Fruit fly (Drosophila melanogaster) whole organism, embryonic: ENCODE data around the gene neur.

Experiments used
- B-H2 ChIP-seq: fragments of 200-800 bp; sonication (Bioruptor generic); optimal IDR thresholded peaks from 2 replicates; lab custom pipeline; 2018; ENCODE audit warnings: missing biosample characterization, mild to moderate bottlenecking, missing genetic modification characterization
- Bgb ChIP-seq: fragments of 200-800 bp; sonication (Bioruptor generic); IDR thresholded peaks from 2 replicates; pipeline ENCODE4 v1.3.6; 2022; ENCODE audit warnings: missing biosample characterization, missing genetic modification characterization; ENCODE audit not compliant: partially characterized antibody
- CG10565 ChIP-seq: fragments of 200-800 bp; sonication (Bioruptor generic); optimal IDR thresholded peaks from 3 replicates; lab custom pipeline; 2016; ENCODE audit warnings: missing biosample characterization, mild to moderate bottlenecking, missing genetic modification characterization
- CG10979 ChIP-seq: fragments of 200-800 bp; sonication (Bioruptor generic); optimal IDR thresholded peaks from 2 replicates; lab custom pipeline; 2018; ENCODE audit warnings: missing biosample characterization, mild to moderate bottlenecking, missing genetic modification characterization, moderate library complexity
- CG11723 ChIP-seq: fragments of 200-800 bp; sonication (Bioruptor generic); optimal IDR thresholded peaks from 2 replicates; lab custom pipeline; 2017; ENCODE audit warnings: missing biosample characterization, mild to moderate bottlenecking, missing genetic modification characterization
- CG12299 ChIP-seq: fragments of 200-800 bp; sonication (Bioruptor generic); optimal IDR thresholded peaks from 2 replicates; lab custom pipeline; 2018; ENCODE audit warnings: missing biosample characterization, mild to moderate bottlenecking, missing genetic modification characterization
- CG13123 ChIP-seq: fragments of 200-800 bp; sonication (Bioruptor generic); optimal IDR thresholded peaks from 2 replicates; lab custom pipeline; 2016; ENCODE audit warnings: missing biosample characterization, missing genetic modification characterization
- CG15514 ChIP-seq: fragments of 200-800 bp; sonication (Bioruptor generic); optimal IDR thresholded peaks from 3 replicates; lab custom pipeline; 2017; ENCODE audit warnings: missing biosample characterization, missing genetic modification characterization, mild to moderate bottlenecking, moderate library complexity, missing genetic modification reagents
- CG1602 ChIP-seq: fragments of 200-800 bp; sonication (Bioruptor generic); optimal IDR thresholded peaks from 3 replicates; lab custom pipeline; 2016; ENCODE audit warnings: missing biosample characterization, missing genetic modification characterization
- CG17359 ChIP-seq: fragments of 200-800 bp; sonication (Bioruptor generic); optimal IDR thresholded peaks from 3 replicates; lab custom pipeline; 2018; ENCODE audit warnings: missing biosample characterization, mild to moderate bottlenecking, missing genetic modification characterization, moderate library complexity
- CG18476 ChIP-seq: fragments of 200-800 bp; sonication (Bioruptor generic); optimal IDR thresholded peaks from 2 replicates; lab custom pipeline; 2016; ENCODE audit warnings: missing biosample characterization, mild to moderate bottlenecking, missing genetic modification characterization
- CG18619 ChIP-seq: fragments of 200-800 bp; sonication (Bioruptor generic); optimal IDR thresholded peaks from 3 replicates; lab custom pipeline; 2017; ENCODE audit warnings: missing biosample characterization, mild to moderate bottlenecking, missing genetic modification characterization
- CG2712 ChIP-seq: fragments of 200-800 bp; optimal IDR thresholded peaks from 3 replicates; lab custom pipeline; 2019; ENCODE audit warnings: missing biosample characterization, mild to moderate bottlenecking, missing genetic modification characterization, moderate library complexity
- CG31441 ChIP-seq: fragments of 200-800 bp; sonication (Bioruptor generic); IDR thresholded peaks from 2 replicates; pipeline ENCODE4 v1.3.6; 2022; ENCODE audit warnings: missing biosample characterization, missing genetic modification characterization
- CG33213 ChIP-seq: fragments of 200-800 bp; sonication (Bioruptor generic); optimal IDR thresholded peaks from 3 replicates; lab custom pipeline; 2016; ENCODE audit warnings: missing biosample characterization, missing genetic modification characterization
- CG3995 ChIP-seq: fragments of 200-800 bp; sonication (Bioruptor generic); optimal IDR thresholded peaks from 3 replicates; lab custom pipeline; 2016; ENCODE audit warnings: missing biosample characterization, missing genetic modification characterization
- CG4820 ChIP-seq: fragments of 200-800 bp; sonication (Bioruptor generic); optimal IDR thresholded peaks from 3 replicates; lab custom pipeline; 2016; ENCODE audit warnings: missing biosample characterization, missing genetic modification characterization
- CG6683 ChIP-seq: fragments of 200-800 bp; sonication (Bioruptor generic); optimal IDR thresholded peaks from 2 replicates; lab custom pipeline; 2017; ENCODE audit warnings: missing biosample characterization, mild to moderate bottlenecking, missing genetic modification characterization, missing genetic modification reagents
- CG7372 ChIP-seq: fragments of 200-800 bp; sonication (Bioruptor generic); IDR thresholded peaks from 2 replicates; pipeline ENCODE4 v1.3.6; 2022; ENCODE audit warnings: missing biosample characterization, missing genetic modification characterization
- CG9437 ChIP-seq: fragments of 200-800 bp; sonication (Bioruptor generic); optimal IDR thresholded peaks from 2 replicates; lab custom pipeline; 2018; ENCODE audit warnings: missing biosample characterization, mild to moderate bottlenecking, missing genetic modification characterization
- CG9817 ChIP-seq: fragments of 200-800 bp; sonication (Bioruptor generic); optimal IDR thresholded peaks from 2 replicates; lab custom pipeline; 2018; ENCODE audit warnings: missing biosample characterization, mild to moderate bottlenecking, missing genetic modification characterization, moderate library complexity
- CoRest ChIP-seq: fragments of 200-800 bp; sonication (Bioruptor generic); optimal IDR thresholded peaks from 3 replicates; lab custom pipeline; 2018; ENCODE audit warnings: missing biosample characterization, mild to moderate bottlenecking, missing genetic modification characterization, moderate library complexity
- Dbx ChIP-seq: fragments of 200-800 bp; sonication (Bioruptor generic); IDR thresholded peaks from 3 replicates; pipeline ENCODE4 v1.3.6; 2022; ENCODE audit warnings: missing biosample characterization, missing genetic modification characterization
- Dfd ChIP-seq, 2 experiments: fragments of >200 bp; optimal IDR thresholded peaks; 2 replicates each; lab custom pipeline; 2017; ENCODE audit warnings: missing biosample characterization in 2 of 2, missing genetic modification characterization in 2 of 2
- Fer1 ChIP-seq: fragments of 200-800 bp; sonication (Bioruptor generic); optimal IDR thresholded peaks from 2 replicates; lab custom pipeline; 2017; ENCODE audit warnings: missing biosample characterization, mild to moderate bottlenecking, missing genetic modification characterization
- Hr39 ChIP-seq: fragments of >200 bp; optimal IDR thresholded peaks from 2 replicates; lab custom pipeline; 2017
- Oaz ChIP-seq: fragments of 200-800 bp; sonication (Bioruptor generic); IDR thresholded peaks from 2 replicates; pipeline ENCODE4 v1.3.6; 2022; ENCODE audit warnings: missing biosample characterization, missing genetic modification characterization
- Opbp ChIP-seq: fragments of 200-800 bp; sonication (Bioruptor generic); IDR thresholded peaks from 3 replicates; pipeline ENCODE4 v1.3.6; 2022; ENCODE audit warnings: missing biosample characterization, missing genetic modification characterization; ENCODE audit not compliant: partially characterized antibody
- Scr ChIP-seq: fragments of 200-800 bp; sonication (Bioruptor generic); IDR thresholded peaks from 2 replicates; pipeline ENCODE4 v1.3.6; 2022; ENCODE audit warnings: missing biosample characterization, missing genetic modification characterization; ENCODE audit not compliant: partially characterized antibody
- Spps ChIP-seq: fragments of 200-800 bp; sonication (Bioruptor generic); optimal IDR thresholded peaks from 2 replicates; lab custom pipeline; 2018; ENCODE audit warnings: missing biosample characterization, mild to moderate bottlenecking, missing genetic modification characterization
- Tbp ChIP-seq: fragments of >200 bp; optimal IDR thresholded peaks from 2 replicates; lab custom pipeline; 2018; ENCODE audit warnings: missing biosample characterization, missing genetic modification characterization
- Usf ChIP-seq: fragments of 200-800 bp; sonication (Bioruptor generic); optimal IDR thresholded peaks from 2 replicates; lab custom pipeline; 2017; ENCODE audit warnings: missing genotype, missing biosample characterization, missing genetic modification characterization
- abd-A ChIP-seq: fragments of 200-800 bp; sonication (Bioruptor generic); optimal IDR thresholded peaks from 3 replicates; lab custom pipeline; 2019; ENCODE audit warnings: missing biosample characterization, mild to moderate bottlenecking, missing genetic modification characterization, moderate library complexity
- al ChIP-seq: fragments of 200-800 bp; sonication (Bioruptor generic); IDR thresholded peaks from 2 replicates; pipeline ENCODE4 v1.3.6; 2022; ENCODE audit warnings: missing biosample characterization, missing genetic modification characterization
- bsh ChIP-seq, 2 experiments: fragments of 200-800 bp; sonication (Bioruptor generic); optimal IDR thresholded peaks; 2 replicates each; lab custom pipeline; 2017 to 2018; ENCODE audit warnings: mild to moderate bottlenecking in 2 of 2, missing biosample characterization in 2 of 2, missing genetic modification characterization in 2 of 2, moderate library complexity in 1 of 2
- caup ChIP-seq: fragments of 200-800 bp; sonication (Bioruptor generic); optimal IDR thresholded peaks from 3 replicates; lab custom pipeline; 2017; ENCODE audit warnings: missing biosample characterization, mild to moderate bottlenecking, missing genetic modification characterization, moderate library complexity; ENCODE audit not compliant: severe bottlenecking
- chif ChIP-seq, 2 experiments: fragments of 200-800 bp; sonication (Bioruptor generic); optimal IDR thresholded peaks; 3 replicates each; lab custom pipeline; 2016; ENCODE audit warnings: missing biosample characterization in 2 of 2, missing genetic modification characterization in 2 of 2
- dysf ChIP-seq: fragments of 200-800 bp; sonication (Bioruptor generic); IDR thresholded peaks from 3 replicates; pipeline ENCODE4 v1.3.6; 2022; ENCODE audit warnings: missing biosample characterization, missing genetic modification characterization
- en ChIP-seq: fragments of 200-800 bp; sonication (Bioruptor generic); optimal IDR thresholded peaks from 2 replicates; lab custom pipeline; 2016; ENCODE audit warnings: missing biosample characterization, missing genetic modification characterization
- exex ChIP-seq: fragments of 200-800 bp; sonication (Bioruptor generic); optimal IDR thresholded peaks from 4 replicates; lab custom pipeline; 2018; ENCODE audit warnings: missing biosample characterization, mild to moderate bottlenecking, missing genetic modification characterization, moderate library complexity
- grn ChIP-seq: fragments of 200-800 bp; sonication (Bioruptor generic); optimal IDR thresholded peaks from 3 replicates; lab custom pipeline; 2017; ENCODE audit warnings: missing biosample characterization, missing genetic modification characterization
- gsb ChIP-seq: fragments of 200-800 bp; sonication (Bioruptor generic); IDR thresholded peaks from 2 replicates; pipeline ENCODE4 v1.3.6; 2022; ENCODE audit warnings: missing biosample characterization, missing genetic modification characterization
- hbn ChIP-seq: fragments of 200-800 bp; sonication (Bioruptor generic); IDR thresholded peaks from 2 replicates; pipeline ENCODE4 v1.3.6; 2022; ENCODE audit warnings: missing biosample characterization, missing genetic modification characterization; ENCODE audit not compliant: partially characterized antibody
- lab ChIP-seq: fragments of 200-800 bp; sonication (Bioruptor generic); optimal IDR thresholded peaks from 3 replicates; lab custom pipeline; 2017; ENCODE audit warnings: missing biosample characterization, missing genetic modification characterization, mild to moderate bottlenecking, moderate library complexity, missing genetic modification reagents
- luna ChIP-seq: fragments of 200-800 bp; sonication (Bioruptor generic); optimal IDR thresholded peaks from 2 replicates; lab custom pipeline; 2016; ENCODE audit warnings: missing biosample characterization, missing genetic modification characterization
- peb ChIP-seq: fragments of 200-800 bp; sonication (Bioruptor generic); IDR thresholded peaks from 2 replicates; pipeline ENCODE4 v1.3.6; 2022; ENCODE audit warnings: missing biosample characterization, missing genetic modification characterization
- ranshi ChIP-seq: fragments of 200-800 bp; sonication (Bioruptor generic); IDR thresholded peaks from 2 replicates; pipeline ENCODE4 v1.3.6; 2022; ENCODE audit warnings: missing biosample characterization, missing genetic modification characterization
- rib ChIP-seq: fragments of 200-800 bp; sonication (Bioruptor generic); IDR thresholded peaks from 2 replicates; pipeline ENCODE4 v1.3.6; 2022; ENCODE audit warnings: missing biosample characterization, missing genetic modification characterization
- wor ChIP-seq: fragments of 200-800 bp; sonication (Bioruptor generic); IDR thresholded peaks from 2 replicates; pipeline ENCODE4 v1.3.6; 2022; ENCODE audit warnings: missing biosample characterization, missing genetic modification characterization
- zfh1 ChIP-seq: fragments of 200-800 bp; sonication (Bioruptor generic); IDR thresholded peaks from 3 replicates; pipeline ENCODE4 v1.3.6; 2022; ENCODE audit warnings: missing biosample characterization, missing genetic modification characterization

Gene neur

dm6 chr3R:9031797-9032418 lies 7.4 kb downstream of the neur start (continued):
- TF ChIP-seq CG10565: peak; percentile 42
- TF ChIP-seq CG9817 (tag; lab: Kevin White, UChicago): peak; percentile 73
- TF ChIP-seq CG13123: peak; percentile 68
- TF ChIP-seq CG10979 (tag; lab: Kevin White, UChicago): peak; percentile 79
- TF ChIP-seq CG4820 (GFP tag; lab: Kevin White, UChicago): peak; percentile 83
- peak; percentile 39 for TF ChIP-seq exex
- TF ChIP-seq Dbx (GFP tag; lab: Robert Waterston, UW): peak; percentile 92
- peak; percentile 50; the same call in 1 of the 2 replicates for TF ChIP-seq rib
- peak; percentile 85 for TF ChIP-seq CG18476 (GFP tag; lab: Kevin White, UChicago)
- peak; percentile 95 for TF ChIP-seq lab (GFP tag; lab: Kevin White, UChicago)
- peak; percentile 95 for TF ChIP-seq CG17359 (tag; lab: Kevin White, UChicago)
- TF ChIP-seq B-H2 (GFP tag; lab: Kevin White, UChicago): no peak
- peak; percentile 73 for TF ChIP-seq CG6683 (GFP tag; lab: Kevin White, UChicago)
- peak; percentile 82 for TF ChIP-seq CG1602 (GFP tag; lab: Kevin White, UChicago)
- no peak for TF ChIP-seq Bgb (GFP tag; lab: Robert Waterston, UW)
- TF ChIP-seq al (GFP tag; lab: Robert Waterston, UW): peak; percentile 76
- no peak for TF ChIP-seq grn
- TF ChIP-seq CG7372: peak; percentile 88
- peak; percentile 42 for TF ChIP-seq luna (GFP tag; lab: Kevin White, UChicago)
- no peak for TF ChIP-seq hbn
- peak; percentile 80 for TF ChIP-seq Oaz (GFP tag; lab: Robert Waterston, UW)
- TF ChIP-seq caup (GFP tag; lab: Kevin White, UChicago): peak; percentile 83
- no peak for TF ChIP-seq Tbp (GFP tag; lab: Kevin White, UChicago)
- TF ChIP-seq chif (GFP tag; optimal IDR thresholded peaks at IDR 0.05; lab: Kevin White, UChicago): peak; percentile 76 to 85
- TF ChIP-seq CG15514 (GFP tag; lab: Kevin White, UChicago): peak; percentile 75
- TF ChIP-seq CG33213 (GFP tag; lab: Kevin White, UChicago): peak; percentile 48
- TF ChIP-seq Dfd (GFP tag; optimal IDR thresholded peaks at IDR 0.05; lab: Kevin White, UChicago): no peak
- TF ChIP-seq CG2712: peak; percentile 86
- peak; percentile 89 to 99 for TF ChIP-seq bsh (GFP tag; optimal IDR thresholded peaks at IDR 0.05; lab: Kevin White, UChicago)
- TF ChIP-seq Hr39 (lab: Kevin White, UChicago): no peak
- peak; percentile 93 for TF ChIP-seq dysf (GFP tag; lab: Robert Waterston, UW)
- peak; percentile 85 for TF ChIP-seq wor
- peak; percentile 69 for TF ChIP-seq CG9437 (GFP tag; lab: Kevin White, UChicago)
- TF ChIP-seq Fer1: peak; percentile 85
- TF ChIP-seq abd-A (tag; lab: Kevin White, UChicago): no peak
- TF ChIP-seq CG3995 (GFP tag; lab: Kevin White, UChicago): peak; percentile 47
- TF ChIP-seq Spps (tag; lab: Kevin White, UChicago): peak; percentile 67
- TF ChIP-seq CG12299: peak; percentile 76
- TF ChIP-seq Usf (GFP tag; lab: Kevin White, UChicago): peak; percentile 64
- TF ChIP-seq Scr (GFP tag; lab: Robert Waterston, UW): no peak
- peak; percentile 84 for TF ChIP-seq peb (GFP tag; lab: Robert Waterston, UW)
- peak; percentile 84 for TF ChIP-seq CoRest (tag; lab: Kevin White, UChicago)
- TF ChIP-seq CG18619 (GFP tag; lab: Kevin White, UChicago): peak; percentile 81
- peak; percentile 81 for TF ChIP-seq gsb (GFP tag; lab: Robert Waterston, UW)
- peak; percentile 81 for TF ChIP-seq CG31441
- TF ChIP-seq Opbp (GFP tag; lab: Robert Waterston, UW): no peak
- TF ChIP-seq ranshi (GFP tag; lab: Robert Waterston, UW): peak; percentile 93
- TF ChIP-seq zfh1 (GFP tag; lab: Robert Waterston, UW): peak; percentile 92
- peak; percentile 44 for TF ChIP-seq en (GFP tag; lab: Kevin White, UChicago)
- peak; percentile 71 for TF ChIP-seq CG11723 (GFP tag; lab: Kevin White, UChicago)
